Worm (Caenorhabditis elegans) whole organism, L2 larva: Measurements from ENCODE around the gene ctsa-4.2.

Source experiments
- ceh-16 ChIP-seq: fragments of 150-350 bp; optimal IDR thresholded peaks from 2 replicates; lab custom pipeline; 2014; ENCODE audit warnings: missing biosample characterization, missing genetic modification characterization
- elt-1 ChIP-seq: fragments of 150-350 bp; optimal IDR thresholded peaks from 2 replicates; lab custom pipeline; 2014; ENCODE audit warnings: missing biosample characterization, missing genetic modification characterization
- fos-1 ChIP-seq: fragments of 150-350 bp; optimal IDR thresholded peaks from 2 replicates; lab custom pipeline; 2014; ENCODE audit warnings: missing biosample characterization, missing genetic modification characterization
- lin-39 ChIP-seq: fragments of 150-350 bp; optimal IDR thresholded peaks from 2 replicates; lab custom pipeline; 2014; ENCODE audit warnings: missing biosample characterization, missing genetic modification reagents, missing genetic modification characterization
- nhr-23 ChIP-seq: fragments of 150-350 bp; optimal IDR thresholded peaks from 2 replicates; lab custom pipeline; 2014; ENCODE audit warnings: missing biosample characterization, missing genetic modification reagents, missing genetic modification characterization
- peb-1 ChIP-seq: fragments of 150-350 bp; optimal IDR thresholded peaks from 2 replicates; lab custom pipeline; 2014; ENCODE audit warnings: missing biosample characterization, missing genetic modification characterization
- skn-1 ChIP-seq: sonication (generic microtip); optimal IDR thresholded peaks from 2 replicates; lab custom pipeline; 2017; ENCODE audit warnings: missing biosample characterization, missing genetic modification characterization
- snpc-4 ChIP-seq: fragments of 150-350 bp; optimal IDR thresholded peaks from 2 replicates; lab custom pipeline; 2014; ENCODE audit warnings: missing biosample characterization, missing genetic modification characterization
- unc-55 ChIP-seq: fragments of 150-350 bp; sonication (generic microtip); optimal IDR thresholded peaks from 3 replicates; lab custom pipeline; 2014; ENCODE audit warnings: missing biosample characterization, missing genetic modification reagents, missing genetic modification characterization
- unc-62 ChIP-seq: fragments of 150-350 bp; optimal IDR thresholded peaks from 2 replicates; lab custom pipeline; 2014; ENCODE audit warnings: missing biosample characterization, missing genetic modification reagents, missing genetic modification characterization
- zag-1 ChIP-seq: fragments of 150-350 bp; optimal IDR thresholded peaks from 2 replicates; lab custom pipeline; 2014; ENCODE audit warnings: missing biosample characterization, missing genetic modification characterization

DNA sequence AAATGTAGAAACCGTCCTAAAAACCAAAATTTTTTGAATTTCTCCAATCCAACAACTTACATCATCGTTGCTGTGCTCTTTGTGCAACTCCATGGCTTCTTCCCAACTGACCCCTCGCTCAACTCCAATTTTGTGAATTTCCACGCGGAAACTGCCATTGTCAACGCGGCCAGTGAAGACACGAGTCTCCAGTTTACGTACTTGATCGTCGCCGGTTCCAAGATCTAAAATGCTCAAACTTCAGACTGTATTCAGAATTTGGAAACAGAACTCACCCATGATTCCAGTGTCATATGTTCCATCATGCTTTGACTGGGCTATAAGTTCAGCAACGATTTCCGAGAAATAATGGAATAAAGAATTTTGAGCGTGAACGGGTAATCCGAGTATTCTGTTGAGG, 18.3 kb upstream of the ctsa-4.2 start:
- TF ChIP-seq unc-62 (GFP tag; lab: Kevin White, UChicago), result no peak
- TF ChIP-seq skn-1 (tag; lab: Kevin White, UChicago), result no peak
- no peak for TF ChIP-seq peb-1 (tag; lab: Kevin White, UChicago)
- TF ChIP-seq nhr-23 (tag; lab: Kevin White, UChicago), result no peak
- TF ChIP-seq fos-1 (tag; lab: Kevin White, UChicago), result no peak
- TF ChIP-seq snpc-4 (tag; lab: Kevin White, UChicago), result no peak
- no peak for TF ChIP-seq elt-1 (tag; lab: Kevin White, UChicago)
- TF ChIP-seq zag-1 (tag; lab: Kevin White, UChicago), result no peak
- TF ChIP-seq lin-39 (tag; lab: Kevin White, UChicago), result no peak
- TF ChIP-seq unc-55 (GFP tag; lab: Kevin White, UChicago), result no peak
- TF ChIP-seq ceh-16 (tag; lab: Kevin White, UChicago), result no peak
